Worm (Caenorhabditis elegans): ENCODE measurements around the gene F13B12.2.

Gene F13B12.2

DNA sequence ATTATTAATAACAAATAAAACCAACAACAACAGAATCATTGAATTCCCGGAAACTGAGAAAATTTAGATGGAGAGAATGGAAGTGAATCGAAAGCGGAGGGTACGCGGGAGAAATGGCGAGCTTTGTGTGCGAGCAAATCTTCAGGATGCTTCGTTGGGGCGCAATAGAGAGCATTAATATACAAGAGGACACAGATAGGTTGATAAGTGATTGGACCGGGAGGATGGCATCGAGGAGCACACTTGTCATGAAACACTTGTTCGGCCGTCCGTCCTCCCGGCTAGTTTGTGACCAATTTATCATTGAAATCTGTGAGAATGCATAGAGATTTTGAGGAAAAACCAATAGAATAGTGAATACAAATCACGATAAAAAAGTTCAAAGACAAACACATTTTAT, 6.7 kb downstream of the F13B12.2 start:
- TF ChIP-seq pha-4 (GFP tag; IDR thresholded peaks at IDR 0.05) = no peak
- no peak for TF ChIP-seq pha-4 (tag; optimal IDR thresholded peaks at IDR 0.05)
- TF ChIP-seq mxl-2 (GFP tag; conservative IDR thresholded peaks at IDR 0.05) = no peak
- TF ChIP-seq F10B5.3 (tag; optimal IDR thresholded peaks at IDR 0.05) = no peak
- TF ChIP-seq set-16 (GFP tag; IDR thresholded peaks at IDR 0.05) = no peak
- TF ChIP-seq hlh-11 (tag; optimal IDR thresholded peaks at IDR 0.05) = no peak
- no peak for TF ChIP-seq snpc-1.2 (GFP tag; IDR thresholded peaks at IDR 0.05)
- TF ChIP-seq Y48G9A.11 (GFP tag; IDR thresholded peaks at IDR 0.05) = no peak
- TF ChIP-seq ceh-82 (tag; optimal IDR thresholded peaks at IDR 0.05) = no peak
- TF ChIP-seq nhr-102 (tag; optimal IDR thresholded peaks at IDR 0.05) = no peak
- no peak for TF ChIP-seq nhr-10 (tag; optimal IDR thresholded peaks at IDR 0.05)
- no peak for TF ChIP-seq cey-2 (tag; optimal IDR thresholded peaks at IDR 0.05; ENCODE audit: borderline replicate concordance, insufficient read depth)
- TF ChIP-seq jun-1 (tag; optimal IDR thresholded peaks at IDR 0.05) = no peak
- no peak for TF ChIP-seq nhr-76 (tag; optimal IDR thresholded peaks at IDR 0.05)
- TF ChIP-seq nhr-6 (tag; optimal IDR thresholded peaks at IDR 0.05) = no peak
- no peak for TF ChIP-seq aly-2 (tag; optimal IDR thresholded peaks at IDR 0.05)
- TF ChIP-seq F49E8.2 (tag; optimal IDR thresholded peaks at IDR 0.05; ENCODE audit: borderline replicate concordance) = no peak
- no peak for TF ChIP-seq lin-38 (GFP tag; IDR thresholded peaks at IDR 0.05)
- no peak for TF ChIP-seq egl-27 (tag; optimal IDR thresholded peaks at IDR 0.05)
- TF ChIP-seq ceh-32 (tag; optimal IDR thresholded peaks at IDR 0.05; ENCODE audit: poor library complexity) = no peak
- no peak for TF ChIP-seq nhr-41 (GFP tag; IDR thresholded peaks at IDR 0.05)

- no peak for TF ChIP-seq zip-11 (GFP tag; IDR thresholded peaks at IDR 0.05)
- peak; percentile 10 for TF ChIP-seq dve-1 (tag; optimal IDR thresholded peaks at IDR 0.05; ENCODE audit: insufficient read depth)
- peak; percentile 28 for TF ChIP-seq mes-2 (tag; optimal IDR thresholded peaks at IDR 0.05; ENCODE audit: poor library complexity, severe bottlenecking)
- no peak for TF ChIP-seq dmd-6 (GFP tag; IDR thresholded peaks at IDR 0.05)
- no peak for TF ChIP-seq dpl-1 (GFP tag; optimal IDR thresholded peaks at IDR 0.05)
- peak; percentile 84 for TF ChIP-seq aha-1 (tag)
- TF ChIP-seq nhr-25 (tag; optimal IDR thresholded peaks at IDR 0.05; ENCODE audit: borderline replicate concordance, insufficient read depth) = no peak
- TF ChIP-seq gei-8 (GFP tag; optimal IDR thresholded peaks at IDR 0.05) = no peak
- peak; percentile 17 for TF ChIP-seq hlh-30 (tag; optimal IDR thresholded peaks at IDR 0.05; ENCODE audit: insufficient read depth)
- peak; percentile 49 for TF ChIP-seq nhr-28 (tag; optimal IDR thresholded peaks at IDR 0.05)
- peak; percentile 70 for TF ChIP-seq mxl-3 (GFP tag; optimal IDR thresholded peaks at IDR 0.05)
These were observed 7.7 kb downstream of the F13B12.2 start for ce11 chrIV:10421256-10421655.

ce11 chrIV:10420440-10420839, 8.5 kb downstream of the F13B12.2 start:
- TF ChIP-seq nhr-28 (tag; optimal IDR thresholded peaks at IDR 0.05) (peak; percentile 67), duxl-1 (tag; optimal IDR thresholded peaks at IDR 0.05; ENCODE audit: poor library complexity) (no peak), pqm-1 (tag; optimal IDR thresholded peaks at IDR 0.05) (peak; percentile 14), dve-1 (tag; optimal IDR thresholded peaks at IDR 0.05; ENCODE audit: insufficient read depth) (peak; percentile 22), T20F7.1 (GFP tag; optimal IDR thresholded peaks at IDR 0.05) (no peak), hlh-11 (tag; optimal IDR thresholded peaks at IDR 0.05) (peak; percentile 29), dmd-6 (GFP tag; IDR thresholded peaks at IDR 0.05) (peak; percentile 57), php-3 (GFP tag; IDR thresholded peaks at IDR 0.05) (peak; percentile 71), nhr-6 (tag; optimal IDR thresholded peaks at IDR 0.05) (peak; percentile 1), daf-16 (GFP tag; optimal IDR thresholded peaks at IDR 0.05) (no peak), daf-16 (tag; optimal IDR thresholded peaks at IDR 0.05) (peak; percentile 76), nhr-77 (tag; optimal IDR thresholded peaks at IDR 0.05) (no peak), mxl-3 (GFP tag; optimal IDR thresholded peaks at IDR 0.05) (peak; percentile 36), nhr-42 (GFP tag; IDR thresholded peaks at IDR 0.05) (no peak), gei-8 (GFP tag; optimal IDR thresholded peaks at IDR 0.05) (no peak)

Measured in whole organism, L4 larva.